2 fruit fly cellular contexts compared by ENCODE assay signal in genomic region chr2L:12718437-12719376, dm6.
TF ChIP-seq lines count a peak whose summit lies in the region.

Gene MRP, plus strand, starts transcription at chr2L:12719045.

TF ChIP-seq in whole organism, adult, 20 proteins besides CTCF, POLR2A, EP300 and RAD21 (continued from another document):
- TF ChIP-seq cic (GFP tag; optimal IDR thresholded peaks at IDR 0.05; lab: Kevin White, UChicago) = peak; percentile 19

TF ChIP-seq in whole organism, embryonic, 481 proteins besides CTCF, POLR2A, EP300 and RAD21 (continued from another document and continues in another):
- TF ChIP-seq cwo (GFP tag; optimal IDR thresholded peaks at IDR 0.05; lab: Kevin White, UChicago) (peak; percentile 9), ro (GFP tag; IDR thresholded peaks at IDR 0.05; lab: Robert Waterston, UW) (no peak), gcm (GFP tag; optimal IDR thresholded peaks at IDR 0.05; lab: Kevin White, UChicago) (no peak), CG4404 (GFP tag; IDR thresholded peaks at IDR 0.05; lab: Robert Waterston, UW) (no peak), slou (GFP tag; optimal IDR thresholded peaks at IDR 0.05; lab: Kevin White, UChicago) (no peak), Taf1 (GFP tag; IDR thresholded peaks at IDR 0.05; lab: Robert Waterston, UW) (no peak), chinmo (GFP tag; IDR thresholded peaks at IDR 0.05; lab: Robert Waterston, UW; ENCODE audit: partially characterized antibody) (peak; percentile 97), CG14710 (tag; optimal IDR thresholded peaks at IDR 0.05; lab: Kevin White, UChicago) (no peak), Hr78 (GFP tag; optimal IDR thresholded peaks at IDR 0.05; lab: Kevin White, UChicago) (no peak), cg (GFP tag; optimal IDR thresholded peaks at IDR 0.05; lab: Kevin White, UChicago) (peak; percentile 48), Ravus (GFP tag; IDR thresholded peaks at IDR 0.05; lab: Robert Waterston, UW) (no peak), CG9932 (GFP tag; IDR thresholded peaks at IDR 0.05; lab: Robert Waterston, UW) (peak; percentile 31; the same call in 1 of the 2 replicates), CG12219 (GFP tag; optimal IDR thresholded peaks at IDR 0.05; lab: Kevin White, UChicago) (no peak), crp (GFP tag; optimal IDR thresholded peaks at IDR 0.05; lab: Kevin White, UChicago) (no peak), D (optimal IDR thresholded peaks at IDR 0.05; lab: Kevin White, UChicago) (no peak), D (GFP tag; optimal IDR thresholded peaks at IDR 0.05; lab: Kevin White, UChicago) (no peak), fu2 (GFP tag; optimal IDR thresholded peaks at IDR 0.05; lab: Kevin White, UChicago) (no peak), HLH4C (GFP tag; IDR thresholded peaks at IDR 0.05; lab: Robert Waterston, UW; ENCODE audit: partially characterized antibody) (peak; percentile 51; the same call in 1 of the 3 replicates), CG16813 (GFP tag; IDR thresholded peaks at IDR 0.05; lab: Robert Waterston, UW; ENCODE audit: partially characterized antibody) (0 out of 3 replicates have a peak, but pooled peaks have one; percentile 24), CG9727 (GFP tag; optimal IDR thresholded peaks at IDR 0.05; lab: Kevin White, UChicago) (no peak), oc (tag; optimal IDR thresholded peaks at IDR 0.05; lab: Kevin White, UChicago) (no peak), E2f1 (GFP tag; IDR thresholded peaks at IDR 0.05; lab: Robert Waterston, UW) (0 out of 2 replicates have a peak, but pooled peaks have one; percentile 35), unc-4 (GFP tag; IDR thresholded peaks at IDR 0.05; lab: Robert Waterston, UW; ENCODE audit: partially characterized antibody) (peak; percentile 41; the same call in 1 of the 2 replicates), CG6813 (GFP tag; optimal IDR thresholded peaks at IDR 0.05; lab: Kevin White, UChicago) (no peak), h (optimal IDR thresholded peaks at IDR 0.05; lab: Kevin White, UChicago) (no peak), CG17568 (GFP tag; optimal IDR thresholded peaks at IDR 0.05; lab: Kevin White, UChicago) (no peak), Hmr (GFP tag; optimal IDR thresholded peaks at IDR 0.05; lab: Kevin White, UChicago) (no peak), Atf-2 (GFP tag; optimal IDR thresholded peaks at IDR 0.05; lab: Kevin White, UChicago) (no peak), CG30020 (tag; optimal IDR thresholded peaks at IDR 0.05; lab: Kevin White, UChicago) (no peak), CG17186 (GFP tag; optimal IDR thresholded peaks at IDR 0.05; lab: Kevin White, UChicago) (no peak), CG10979 (tag; optimal IDR thresholded peaks at IDR 0.05; lab: Kevin White, UChicago) (no peak), lbe (GFP tag; optimal IDR thresholded peaks at IDR 0.05; lab: Kevin White, UChicago) (no peak), nom (GFP tag; optimal IDR thresholded peaks at IDR 0.05; lab: Kevin White, UChicago) (no peak), CG33557 (GFP tag; optimal IDR thresholded peaks at IDR 0.05; lab: Kevin White, UChicago) (no peak), onecut (GFP tag; IDR thresholded peaks at IDR 0.05; lab: Robert Waterston, UW) (no peak), CG18764 (GFP tag; optimal IDR thresholded peaks at IDR 0.05; lab: Kevin White, UChicago) (no peak), grau (tag; optimal IDR thresholded peaks at IDR 0.05; lab: Kevin White, UChicago) (no peak), CG3726 (GFP tag; IDR thresholded peaks at IDR 0.05; lab: Robert Waterston, UW) (no peak), sob (GFP tag; IDR thresholded peaks at IDR 0.05; lab: Robert Waterston, UW) (no peak), CG2712 (tag; optimal IDR thresholded peaks at IDR 0.05; lab: Kevin White, UChicago) (no peak), chm (GFP tag; IDR thresholded peaks at IDR 0.05; lab: Robert Waterston, UW) (no peak), croc (GFP tag; conservative IDR thresholded peaks at IDR 0.05; lab: Robert Waterston, UW) (no peak), CG9797 (GFP tag; optimal IDR thresholded peaks at IDR 0.05; lab: Kevin White, UChicago) (no peak), CG7987 (GFP tag; optimal IDR thresholded peaks at IDR 0.05; lab: Kevin White, UChicago) (no peak), Atf6 (GFP tag; IDR thresholded peaks at IDR 0.05; lab: Robert Waterston, UW) (peak; percentile 63), p53 (GFP tag; optimal IDR thresholded peaks at IDR 0.05; lab: Kevin White, UChicago) (no peak), jumu (GFP tag; optimal IDR thresholded peaks at IDR 0.05; lab: Kevin White, UChicago) (no peak), CG17328 (GFP tag; IDR thresholded peaks at IDR 0.05; lab: Robert Waterston, UW) (no peak), CG9215 (GFP tag; IDR thresholded peaks at IDR 0.05; lab: Robert Waterston, UW) (no peak), CG12236 (GFP tag; optimal IDR thresholded peaks at IDR 0.05; lab: Kevin White, UChicago) (no peak), CG10366 (GFP tag; IDR thresholded peaks at IDR 0.05; lab: Robert Waterston, UW) (no peak), wdn (GFP tag; IDR thresholded peaks at IDR 0.05; lab: Robert Waterston, UW) (no peak), CG12104 (GFP tag; optimal IDR thresholded peaks at IDR 0.05; lab: Kevin White, UChicago) (no peak), ken (GFP tag; IDR thresholded peaks at IDR 0.05; lab: Robert Waterston, UW) (no peak), CG12659 (GFP tag; optimal IDR thresholded peaks at IDR 0.05; lab: Kevin White, UChicago) (no peak), CG2199 (GFP tag; IDR thresholded peaks at IDR 0.05; lab: Robert Waterston, UW) (peak; percentile 73; the same call in 2 of the 3 replicates), Spps (tag; optimal IDR thresholded peaks at IDR 0.05; lab: Kevin White, UChicago) (no peak), CG1602 (GFP tag; optimal IDR thresholded peaks at IDR 0.05; lab: Kevin White, UChicago) (no peak), disco-r (GFP tag; optimal IDR thresholded peaks at IDR 0.05; lab: Kevin White, UChicago) (no peak), abd-A (tag; optimal IDR thresholded peaks at IDR 0.05; lab: Kevin White, UChicago) (no peak), ato (GFP tag; IDR thresholded peaks at IDR 0.05; lab: Robert Waterston, UW; ENCODE audit: partially characterized antibody) (no peak), psq (GFP tag; optimal IDR thresholded peaks at IDR 0.05; lab: Kevin White, UChicago) (no peak), CoRest (tag; optimal IDR thresholded peaks at IDR 0.05; lab: Kevin White, UChicago) (no peak), chn (GFP tag; optimal IDR thresholded peaks at IDR 0.05; lab: Kevin White, UChicago) (no peak), CG3407 (GFP tag; optimal IDR thresholded peaks at IDR 0.05; lab: Kevin White, UChicago) (no peak), nmo (GFP tag; optimal IDR thresholded peaks at IDR 0.05; lab: Kevin White, UChicago) (no peak), CG8290 (GFP tag; optimal IDR thresholded peaks at IDR 0.05; lab: Kevin White, UChicago) (no peak), CG8290 (tag; optimal IDR thresholded peaks at IDR 0.05; lab: Kevin White, UChicago) (no peak), pzg (GFP tag; optimal IDR thresholded peaks at IDR 0.05; lab: Kevin White, UChicago) (no peak), gsb (GFP tag; IDR thresholded peaks at IDR 0.05; lab: Robert Waterston, UW) (no peak), Tbp (GFP tag; optimal IDR thresholded peaks at IDR 0.05; lab: Kevin White, UChicago) (no peak), CG14050 (GFP tag; IDR thresholded peaks at IDR 0.05; lab: Robert Waterston, UW) (no peak), NK7.1 (GFP tag; optimal IDR thresholded peaks at IDR 0.05; lab: Kevin White, UChicago) (no peak), CrebB (tag; optimal IDR thresholded peaks at IDR 0.05; lab: Kevin White, UChicago) (no peak), CG32767 (GFP tag; IDR thresholded peaks at IDR 0.05; lab: Robert Waterston, UW) (no peak), zen2 (GFP tag; IDR thresholded peaks at IDR 0.05; lab: Robert Waterston, UW; ENCODE audit: partially characterized antibody) (0 out of 3 replicates have a peak, but pooled peaks have one; percentile 24), pfk (GFP tag; optimal IDR thresholded peaks at IDR 0.05; lab: Kevin White, UChicago) (no peak), cad (GFP tag; optimal IDR thresholded peaks at IDR 0.05; lab: Kevin White, UChicago) (no peak), CG11247 (GFP tag; IDR thresholded peaks at IDR 0.05; lab: Robert Waterston, UW) (peak; percentile 29; the same call in 1 of the 2 replicates), CG4617 (GFP tag; optimal IDR thresholded peaks at IDR 0.05; lab: Kevin White, UChicago; ENCODE audit: borderline replicate concordance) (no peak), Hey (tag; optimal IDR thresholded peaks at IDR 0.05; lab: Kevin White, UChicago) (no peak), ab (GFP tag; optimal IDR thresholded peaks at IDR 0.05; lab: Kevin White, UChicago) (no peak), Chrac-16 (GFP tag; optimal IDR thresholded peaks at IDR 0.05; lab: Kevin White, UChicago) (no peak), bcd (GFP tag; optimal IDR thresholded peaks at IDR 0.05; lab: Kevin White, UChicago) (no peak), lov (optimal IDR thresholded peaks at IDR 0.05; lab: Kevin White, UChicago) (no peak), lov (GFP tag; IDR thresholded peaks at IDR 0.05; lab: Robert Waterston, UW) (no peak), pnt (GFP tag; optimal IDR thresholded peaks at IDR 0.05; lab: Kevin White, UChicago) (no peak), nerfin-2 (GFP tag; IDR thresholded peaks at IDR 0.05; lab: Robert Waterston, UW; ENCODE audit: partially characterized antibody) (no peak), tgo (GFP tag; IDR thresholded peaks at IDR 0.05; lab: Robert Waterston, UW) (no peak), H15 (GFP tag; IDR thresholded peaks at IDR 0.05; lab: Robert Waterston, UW) (no peak), Drgx (GFP tag; IDR thresholded peaks at IDR 0.05; lab: Robert Waterston, UW) (peak; percentile 49; the same call in 1 of the 2 replicates), CG7839 (tag; optimal IDR thresholded peaks at IDR 0.05; lab: Kevin White, UChicago) (no peak), Max (GFP tag; optimal IDR thresholded peaks at IDR 0.05; lab: Kevin White, UChicago) (no peak), Pdp1 (GFP tag; optimal IDR thresholded peaks at IDR 0.05; lab: Kevin White, UChicago) (peak in 1 of 2 experiments; percentile 30), sc (optimal IDR thresholded peaks at IDR 0.05; lab: Kevin White, UChicago) (no peak), sc (GFP tag; optimal IDR thresholded peaks at IDR 0.05; lab: Kevin White, UChicago) (no peak), tap (tag; optimal IDR thresholded peaks at IDR 0.05; lab: Kevin White, UChicago) (no peak), Fer2 (tag; optimal IDR thresholded peaks at IDR 0.05; lab: Kevin White, UChicago) (no peak), mirr (GFP tag; optimal IDR thresholded peaks at IDR 0.05; lab: Kevin White, UChicago) (peak; percentile 58), CG4707 (GFP tag; optimal IDR thresholded peaks at IDR 0.05; lab: Kevin White, UChicago) (no peak), usp (GFP tag; optimal IDR thresholded peaks at IDR 0.05; lab: Kevin White, UChicago) (no peak), vvl (GFP tag; IDR thresholded peaks at IDR 0.05; lab: Robert Waterston, UW) (peak; percentile 25; the same call in 1 of the 2 replicates), CG5180 (GFP tag; optimal IDR thresholded peaks at IDR 0.05; lab: Kevin White, UChicago) (peak; percentile 60), esg (GFP tag; conservative IDR thresholded peaks at IDR 0.05; lab: Robert Waterston, UW) (no peak), phol (tag; optimal IDR thresholded peaks at IDR 0.05; lab: Kevin White, UChicago) (no peak), CG31388 (GFP tag; optimal IDR thresholded peaks at IDR 0.05; lab: Kevin White, UChicago) (no peak), ftz-f1 (GFP tag; optimal IDR thresholded peaks at IDR 0.05; lab: Kevin White, UChicago) (peak; percentile 64), CG14014 (GFP tag; IDR thresholded peaks at IDR 0.05; lab: Robert Waterston, UW) (0 out of 2 replicates have a peak, but pooled peaks have one; percentile 10), CG34224 (GFP tag; IDR thresholded peaks at IDR 0.05; lab: Robert Waterston, UW; ENCODE audit: partially characterized antibody) (no peak), Med (GFP tag; lab: Kevin White, UChicago) (peak; percentile 93), stc (GFP tag; IDR thresholded peaks at IDR 0.05; lab: Robert Waterston, UW) (peak; percentile 39; the same call in 1 of the 2 replicates), wor (GFP tag; IDR thresholded peaks at IDR 0.05; lab: Robert Waterston, UW) (no peak), CG13424 (tag; optimal IDR thresholded peaks at IDR 0.05; lab: Kevin White, UChicago) (no peak), YL-1 (GFP tag; optimal IDR thresholded peaks at IDR 0.05; lab: Kevin White, UChicago) (no peak), Ptx1 (GFP tag; IDR thresholded peaks at IDR 0.05; lab: Robert Waterston, UW) (no peak), CG7745 (tag; optimal IDR thresholded peaks at IDR 0.05; lab: Kevin White, UChicago) (no peak), caup (GFP tag; optimal IDR thresholded peaks at IDR 0.05; lab: Kevin White, UChicago; ENCODE audit: severe bottlenecking) (peak; percentile 48), chif (GFP tag; optimal IDR thresholded peaks at IDR 0.05; lab: Kevin White, UChicago) (no peak), sens-2 (GFP tag; IDR thresholded peaks at IDR 0.05; lab: Robert Waterston, UW) (no peak), cas (GFP tag; IDR thresholded peaks at IDR 0.05; lab: Robert Waterston, UW) (no peak), CG31224 (GFP tag; IDR thresholded peaks at IDR 0.05; lab: Robert Waterston, UW) (peak; percentile 44; the same call in 1 of the 2 replicates), Hr39 (optimal IDR thresholded peaks at IDR 0.05; lab: Kevin White, UChicago) (no peak), Oli (tag; optimal IDR thresholded peaks at IDR 0.05; lab: Kevin White, UChicago) (no peak), CG6683 (GFP tag; optimal IDR thresholded peaks at IDR 0.05; lab: Kevin White, UChicago) (no peak), Rfx (GFP tag; IDR thresholded peaks at IDR 0.05; lab: Robert Waterston, UW) (peak; percentile 34; the same call in 1 of the 2 replicates), Mad (GFP tag; optimal IDR thresholded peaks at IDR 0.05; lab: Kevin White, UChicago) (no peak), MTF-1 (GFP tag; optimal IDR thresholded peaks at IDR 0.05; lab: Kevin White, UChicago; ENCODE audit: borderline replicate concordance) (no peak), CG6654 (GFP tag; optimal IDR thresholded peaks at IDR 0.05; lab: Kevin White, UChicago) (no peak), tup (GFP tag; optimal IDR thresholded peaks at IDR 0.05; lab: Kevin White, UChicago) (no peak), Hr3 (GFP tag; optimal IDR thresholded peaks at IDR 0.05; lab: Kevin White, UChicago) (no peak), dimm (GFP tag; IDR thresholded peaks at IDR 0.05; lab: Robert Waterston, UW) (no peak), CG1233 (GFP tag; optimal IDR thresholded peaks at IDR 0.05; lab: Kevin White, UChicago) (no peak), stwl (tag; optimal IDR thresholded peaks at IDR 0.05; lab: Kevin White, UChicago) (no peak), ac (GFP tag; optimal IDR thresholded peaks at IDR 0.05; lab: Kevin White, UChicago) (no peak)
